Worm (Caenorhabditis elegans) whole organism, L3 larva: Measurements from ENCODE around the gene F37C12.21.

ENCODE experiments used
- R02D3.7 ChIP-seq: fragments of 150-350 bp; optimal IDR thresholded peaks from 2 replicates; lab custom pipeline; 2014; ENCODE audit warnings: missing biosample characterization, missing genetic modification characterization
- ZK546.5 ChIP-seq: sonication (generic microtip); optimal IDR thresholded peaks from 2 replicates; lab custom pipeline; 2017; ENCODE audit warnings: missing biosample characterization, missing genetic modification characterization
- aly-2 ChIP-seq: fragments of 150-350 bp; optimal IDR thresholded peaks from 2 replicates; lab custom pipeline; 2014; ENCODE audit warnings: missing biosample characterization, missing genetic modification characterization
- ama-1 ChIP-seq: fragments of 150-350 bp; optimal IDR thresholded peaks from 2 replicates; lab custom pipeline; 2018
- ceh-16 ChIP-seq: sonication (generic microtip); optimal IDR thresholded peaks from 2 replicates; lab custom pipeline; 2017; ENCODE audit warnings: missing biosample characterization, missing genetic modification characterization
- ceh-28 ChIP-seq: fragments of 150-350 bp; optimal IDR thresholded peaks from 2 replicates; lab custom pipeline; 2014; ENCODE audit warnings: missing biosample characterization, missing genetic modification reagents, missing genetic modification characterization
- ceh-82 ChIP-seq: fragments of 150-350 bp; optimal IDR thresholded peaks from 2 replicates; lab custom pipeline; 2014; ENCODE audit warnings: missing biosample characterization, missing genetic modification characterization
- ceh-9 ChIP-seq: sonication (generic microtip); optimal IDR thresholded peaks from 2 replicates; lab custom pipeline; 2018; ENCODE audit warnings: missing biosample characterization, missing genetic modification characterization
- egl-27 ChIP-seq: sonication (generic microtip); optimal IDR thresholded peaks from 4 replicates; lab custom pipeline; 2017; ENCODE audit warnings: missing biosample characterization, missing genetic modification reagents, missing genetic modification characterization
- egl-5 ChIP-seq: fragments of 150-350 bp; optimal IDR thresholded peaks from 2 replicates; lab custom pipeline; 2017; ENCODE audit warnings: missing biosample characterization, missing genetic modification reagents, missing genetic modification characterization, inconsistent platforms
- elt-1 ChIP-seq: fragments of 150-350 bp; optimal IDR thresholded peaks from 2 replicates; lab custom pipeline; 2014; ENCODE audit warnings: missing biosample characterization, missing genetic modification characterization
- elt-2 ChIP-seq: sonication (generic microtip); optimal IDR thresholded peaks from 2 replicates; lab custom pipeline; 2016; ENCODE audit warnings: missing genetic modification reagents, mild to moderate bottlenecking, missing genetic modification characterization, missing compliant biosample characterization
- elt-3 ChIP-seq, 3 experiments: fragments of 150-350 bp in 1 of 3; sonication (generic microtip) in 2 of 3; optimal IDR thresholded peaks; 2 replicates in 2 of 3; 4 replicates in 1 of 3; lab custom pipeline; 2014 to 2017; ENCODE audit warnings: missing biosample characterization in 3 of 3, missing genetic modification characterization in 3 of 3
- fkh-10 ChIP-seq: sonication (generic microtip); optimal IDR thresholded peaks from 2 replicates; lab custom pipeline; 2017; ENCODE audit warnings: missing biosample characterization, missing genetic modification reagents, missing genetic modification characterization
- fkh-2 ChIP-seq: fragments of 150-350 bp; optimal IDR thresholded peaks from 2 replicates; lab custom pipeline; 2014; ENCODE audit warnings: missing biosample characterization, missing genetic modification reagents, missing genetic modification characterization
- fos-1 ChIP-seq: fragments of 150-350 bp; optimal IDR thresholded peaks from 2 replicates; lab custom pipeline; 2014; ENCODE audit warnings: missing biosample characterization, missing genetic modification characterization
- hmg-11 ChIP-seq: sonication (generic microtip); optimal IDR thresholded peaks from 2 replicates; lab custom pipeline; 2016; ENCODE audit warnings: missing genetic modification characterization, missing compliant biosample characterization
- jun-1 ChIP-seq: fragments of 150-350 bp; optimal IDR thresholded peaks from 2 replicates; lab custom pipeline; 2014; ENCODE audit warnings: missing biosample characterization, missing genetic modification reagents, missing genetic modification characterization
- lin-15B ChIP-seq: fragments of 150-350 bp; optimal IDR thresholded peaks from 2 replicates; lab custom pipeline; 2014; ENCODE audit warnings: missing biosample characterization, missing genetic modification characterization
- lin-39 ChIP-seq: fragments of 150-350 bp; optimal IDR thresholded peaks from 2 replicates; lab custom pipeline; 2018; ENCODE audit warnings: missing biosample characterization, missing genetic modification reagents, missing genetic modification characterization
- lsy-12 ChIP-seq: sonication (generic microtip); optimal IDR thresholded peaks from 2 replicates; lab custom pipeline; 2016; ENCODE audit warnings: mild to moderate bottlenecking, missing genetic modification characterization, missing compliant biosample characterization
- mml-1 ChIP-seq: fragments of 150-350 bp; sonication (generic microtip); optimal IDR thresholded peaks from 3 replicates; lab custom pipeline; 2014; ENCODE audit warnings: missing biosample characterization, missing genetic modification characterization
- nfya-1 ChIP-seq: sonication (generic microtip); optimal IDR thresholded peaks from 2 replicates; lab custom pipeline; 2017; ENCODE audit warnings: missing genetic modification characterization, mild to moderate bottlenecking, missing compliant biosample characterization, antibody characterized with exemption, moderate library complexity; ENCODE audit not compliant: insufficient read depth
- nhr-11 ChIP-seq: fragments of 150-350 bp; optimal IDR thresholded peaks from 2 replicates; lab custom pipeline; 2014; ENCODE audit warnings: missing biosample characterization, missing genetic modification characterization
- nhr-23 ChIP-seq: fragments of 150-350 bp; optimal IDR thresholded peaks from 2 replicates; lab custom pipeline; 2014; ENCODE audit warnings: missing biosample characterization, missing genetic modification reagents, missing genetic modification characterization
- nhr-237 ChIP-seq: fragments of 150-350 bp; optimal IDR thresholded peaks from 2 replicates; lab custom pipeline; 2014; ENCODE audit warnings: missing biosample characterization, missing genetic modification characterization
- nhr-25 ChIP-seq: sonication (generic microtip); optimal IDR thresholded peaks from 2 replicates; lab custom pipeline; 2017; ENCODE audit warnings: missing biosample characterization, missing genetic modification characterization
- nhr-43 ChIP-seq: sonication (generic microtip); optimal IDR thresholded peaks from 2 replicates; lab custom pipeline; 2016; ENCODE audit warnings: mild to moderate bottlenecking, missing genetic modification characterization, missing compliant biosample characterization; ENCODE audit not compliant: poor library complexity, severe bottlenecking
- nhr-67 ChIP-seq: fragments of 150-350 bp; optimal IDR thresholded peaks from 2 replicates; lab custom pipeline; 2014; ENCODE audit warnings: missing biosample characterization, missing genetic modification characterization
- nhr-76 ChIP-seq: fragments of 150-350 bp; sonication (generic microtip); optimal IDR thresholded peaks from 5 replicates; lab custom pipeline; 2014; ENCODE audit warnings: missing biosample characterization, missing genetic modification characterization
- nhr-77 ChIP-seq: fragments of 150-350 bp; optimal IDR thresholded peaks from 2 replicates; lab custom pipeline; 2014; ENCODE audit warnings: missing biosample characterization, missing genetic modification characterization
- pha-4 ChIP-seq: fragments of 150-350 bp; optimal IDR thresholded peaks from 2 replicates; lab custom pipeline; 2014; ENCODE audit warnings: missing biosample characterization, missing genetic modification reagents, missing genetic modification characterization
- pqm-1 ChIP-seq: fragments of 150-350 bp; optimal IDR thresholded peaks from 2 replicates; lab custom pipeline; 2017; ENCODE audit warnings: missing biosample characterization, missing genetic modification characterization, inconsistent platforms
- sea-2 ChIP-seq: fragments of 150-350 bp; sonication (generic microtip); optimal IDR thresholded peaks from 4 replicates; lab custom pipeline; 2014; ENCODE audit warnings: missing biosample characterization, missing genetic modification reagents, missing genetic modification characterization
- skn-1 ChIP-seq: fragments of 150-350 bp; optimal IDR thresholded peaks from 2 replicates; lab custom pipeline; 2014; ENCODE audit warnings: missing biosample characterization, missing genetic modification characterization
- snpc-4 ChIP-seq: fragments of 150-350 bp; optimal IDR thresholded peaks from 2 replicates; lab custom pipeline; 2014; ENCODE audit warnings: missing biosample characterization, missing genetic modification characterization
- tbx-2 ChIP-seq: sonication (generic microtip); optimal IDR thresholded peaks from 2 replicates; lab custom pipeline; 2016; ENCODE audit warnings: mild to moderate bottlenecking, missing genetic modification characterization, missing compliant biosample characterization
- unc-39 ChIP-seq: sonication (generic microtip); optimal IDR thresholded peaks from 4 replicates; lab custom pipeline; 2017; ENCODE audit warnings: missing biosample characterization, missing genetic modification characterization
- unc-62 ChIP-seq: fragments of 150-350 bp; sonication (generic microtip); optimal IDR thresholded peaks from 4 replicates; lab custom pipeline; 2014; ENCODE audit warnings: missing biosample characterization, missing genetic modification reagents, missing genetic modification characterization
- ztf-11 ChIP-seq: fragments of 150-350 bp; optimal IDR thresholded peaks from 2 replicates; lab custom pipeline; 2014; ENCODE audit warnings: missing biosample characterization, missing genetic modification characterization
- ztf-4 ChIP-seq: fragments of 150-350 bp; optimal IDR thresholded peaks from 2 replicates; lab custom pipeline; 2014; ENCODE audit warnings: missing biosample characterization, missing genetic modification characterization

The F37C12.21 gene

ce11 chrIII:7158709-7159108 is 29.4 kb upstream of the F37C12.21 start, which contains the start of gene nuo-4:
Gene nuo-4 (minus strand): TSS chrIII:7158809.
- no peak for TF ChIP-seq aly-2
- no peak for TF ChIP-seq ceh-16
- TF ChIP-seq lsy-12 (tag; lab: Kevin White, UChicago): no peak

ce11 chrIII:7159246-7159645 is 28.9 kb upstream of the F37C12.21 start:
- TF ChIP-seq fkh-2 (tag; lab: Kevin White, UChicago): no peak
- no peak for TF ChIP-seq nhr-43
- TF ChIP-seq nhr-237 (tag; lab: Kevin White, UChicago): no peak
- TF ChIP-seq nhr-77 (tag; lab: Kevin White, UChicago): no peak
- no peak for TF ChIP-seq elt-3 (tag; optimal IDR thresholded peaks at IDR 0.05; lab: Kevin White, UChicago)
- no peak for TF ChIP-seq fkh-10 (GFP tag; lab: Kevin White, UChicago)
- TF ChIP-seq nhr-11 (tag; lab: Kevin White, UChicago): no peak
- TF ChIP-seq ama-1 (lab: Kevin White, UChicago): no peak
- TF ChIP-seq sea-2 (GFP tag; lab: Kevin White, UChicago): no peak
- no peak for TF ChIP-seq egl-5 (tag; lab: Kevin White, UChicago)
- TF ChIP-seq ztf-11 (tag; lab: Kevin White, UChicago): no peak
- TF ChIP-seq R02D3.7 (tag; lab: Kevin White, UChicago): no peak
- TF ChIP-seq nhr-25: no peak
- TF ChIP-seq ceh-82 (tag; lab: Kevin White, UChicago): no peak
- no peak for TF ChIP-seq ceh-16
- TF ChIP-seq, all 47 proteins: peak for 0

ce11 chrIII:7161055-7161454 is 27.1 kb upstream of the F37C12.21 start, which contains the start of gene rnp-7:
Gene rnp-7 (minus strand): TSS chrIII:7161155.
- TF ChIP-seq fkh-10 (GFP tag; lab: Kevin White, UChicago) (no peak), mml-1 (tag; lab: Kevin White, UChicago) (no peak), elt-2 (no peak), sea-2 (GFP tag; lab: Kevin White, UChicago) (no peak), ceh-16 (no peak), pqm-1 (tag; lab: Kevin White, UChicago) (no peak)

- TF ChIP-seq fkh-10 (GFP tag; lab: Kevin White, UChicago) (peak; percentile 85), tbx-2 (tag; lab: Kevin White, UChicago) (peak; percentile 61), nhr-23 (peak; percentile 94), fos-1 (tag; lab: Kevin White, UChicago) (no peak), nfya-1 (tag; lab: Kevin White, UChicago) (peak; percentile 94), ztf-4 (no peak), hmg-11 (peak; percentile 65), unc-39 (no peak), ceh-82 (tag; lab: Kevin White, UChicago) (peak; percentile 47), skn-1 (tag; lab: Kevin White, UChicago) (peak; percentile 79), nhr-77 (tag; lab: Kevin White, UChicago) (no peak), ZK546.5 (tag; lab: Kevin White, UChicago) (peak; percentile 20), nhr-76 (tag; lab: Kevin White, UChicago) (no peak), ama-1 (lab: Kevin White, UChicago) (peak; percentile 43), elt-2 (peak; percentile 74), elt-3 (tag; optimal IDR thresholded peaks at IDR 0.05; lab: Kevin White, UChicago) (peak in 1 of 3 experiments; percentile 14), unc-62 (GFP tag; lab: Kevin White, UChicago) (peak; percentile 53), jun-1 (tag; lab: Kevin White, UChicago) (peak; percentile 83), lin-39 (peak; percentile 91), elt-1 (peak; percentile 59), mml-1 (tag; lab: Kevin White, UChicago) (no peak), egl-27 (peak; percentile 92), nhr-67 (tag; lab: Kevin White, UChicago) (no peak), ceh-28 (peak; percentile 72), pqm-1 (tag; lab: Kevin White, UChicago) (peak; percentile 29), ceh-16 (no peak), lsy-12 (tag; lab: Kevin White, UChicago) (peak; percentile 78), lin-15B (tag; lab: Kevin White, UChicago) (peak; percentile 99), nhr-43 (peak; percentile 62), pha-4 (peak; percentile 95), snpc-4 (tag; lab: Kevin White, UChicago) (peak; percentile 90), nhr-25 (peak; percentile 76), ceh-9 (no peak), egl-5 (tag; lab: Kevin White, UChicago) (peak; percentile 57), R02D3.7 (tag; lab: Kevin White, UChicago) (peak; percentile 76)
- TF ChIP-seq, all 47 proteins: peak for 26
Measured at ce11 chrIII:7162065-7162762, 25.9 kb upstream of the F37C12.21 start, which contains the start of the genes syf-2 and K04G7.1. Gene syf-2 (minus strand): TSS chrIII:7162115. Gene K04G7.1 (plus strand): TSS chrIII:7162712.
